Worm (Caenorhabditis elegans) whole organism, L2 larva: Measurements from ENCODE around the gene memi-1.

ENCODE experiments used
- ama-1 ChIP-seq: fragments of 150-350 bp; optimal IDR thresholded peaks from 2 replicates; lab custom pipeline; 2018; ENCODE audit warnings: inconsistent platforms
- ceh-16 ChIP-seq: fragments of 150-350 bp; optimal IDR thresholded peaks from 2 replicates; lab custom pipeline; 2014; ENCODE audit warnings: missing biosample characterization, missing genetic modification characterization
- elt-1 ChIP-seq: fragments of 150-350 bp; optimal IDR thresholded peaks from 2 replicates; lab custom pipeline; 2014; ENCODE audit warnings: missing biosample characterization, missing genetic modification characterization
- lin-39 ChIP-seq: fragments of 150-350 bp; optimal IDR thresholded peaks from 2 replicates; lab custom pipeline; 2014; ENCODE audit warnings: missing biosample characterization, missing genetic modification reagents, missing genetic modification characterization
- lsy-2 ChIP-seq, 2 experiments: fragments of 150-350 bp in 1 of 2; sonication (generic microtip) in 1 of 2; optimal IDR thresholded peaks; 2 replicates each; lab custom pipeline; 2014 to 2017; ENCODE audit warnings: missing biosample characterization in 2 of 2, missing genetic modification characterization in 2 of 2
- mab-5 ChIP-seq: fragments of 150-350 bp; optimal IDR thresholded peaks from 2 replicates; lab custom pipeline; 2014; ENCODE audit warnings: missing biosample characterization, missing genetic modification characterization
- nhr-10 ChIP-seq: sonication (generic microtip); optimal IDR thresholded peaks from 2 replicates; lab custom pipeline; 2017; ENCODE audit warnings: missing biosample characterization, missing genetic modification characterization
- nhr-11 ChIP-seq: fragments of 150-350 bp; optimal IDR thresholded peaks from 2 replicates; lab custom pipeline; 2014; ENCODE audit warnings: missing biosample characterization, missing genetic modification characterization
- nhr-237 ChIP-seq: fragments of 150-350 bp; optimal IDR thresholded peaks from 2 replicates; lab custom pipeline; 2014; ENCODE audit warnings: missing biosample characterization, missing genetic modification characterization
- peb-1 ChIP-seq: fragments of 150-350 bp; optimal IDR thresholded peaks from 2 replicates; lab custom pipeline; 2014; ENCODE audit warnings: missing biosample characterization, missing genetic modification characterization
- snpc-4 ChIP-seq: fragments of 150-350 bp; optimal IDR thresholded peaks from 2 replicates; lab custom pipeline; 2014; ENCODE audit warnings: missing biosample characterization, missing genetic modification characterization
- unc-39 ChIP-seq: fragments of 150-350 bp; optimal IDR thresholded peaks from 2 replicates; lab custom pipeline; 2014; ENCODE audit warnings: missing biosample characterization, missing genetic modification characterization
- unc-55 ChIP-seq: fragments of 150-350 bp; sonication (generic microtip); optimal IDR thresholded peaks from 3 replicates; lab custom pipeline; 2014; ENCODE audit warnings: missing biosample characterization, missing genetic modification reagents, missing genetic modification characterization
- unc-62 ChIP-seq: fragments of 150-350 bp; optimal IDR thresholded peaks from 2 replicates; lab custom pipeline; 2014; ENCODE audit warnings: missing biosample characterization, missing genetic modification reagents, missing genetic modification characterization

ce11 chrIV:4795111-4795510 lies 34.9 kb upstream of the memi-1 start:
- TF ChIP-seq lsy-2 (tag; optimal IDR thresholded peaks at IDR 0.05; lab: Kevin White, UChicago), result no peak
- no peak for TF ChIP-seq elt-1
- no peak for TF ChIP-seq peb-1 (tag; lab: Kevin White, UChicago)
- TF ChIP-seq unc-55, result no peak
- TF ChIP-seq snpc-4 (tag; lab: Kevin White, UChicago), result no peak
- no peak for TF ChIP-seq unc-62 (GFP tag; lab: Kevin White, UChicago)
- TF ChIP-seq mab-5 (tag; lab: Kevin White, UChicago), result no peak
- TF ChIP-seq nhr-10 (tag; lab: Kevin White, UChicago), result no peak
- TF ChIP-seq nhr-11 (tag; lab: Kevin White, UChicago), result no peak
- TF ChIP-seq ama-1 (lab: Kevin White, UChicago), result no peak
- TF ChIP-seq lin-39 (tag; lab: Kevin White, UChicago), result no peak
- TF ChIP-seq unc-39 (tag; lab: Kevin White, UChicago), result no peak
- TF ChIP-seq ceh-16 (tag; lab: Kevin White, UChicago), result no peak
- TF ChIP-seq nhr-237 (tag; lab: Kevin White, UChicago), result no peak
